Fruit fly (Drosophila melanogaster) whole organism, adult: ENCODE results near the gene lin-28.

ENCODE experiments used
- CG12768 ChIP-seq: fragments of 200-800 bp; sonication (Bioruptor generic); optimal IDR thresholded peaks from 2 replicates; lab custom pipeline; 2017; ENCODE audit warnings: missing biosample characterization, missing genetic modification characterization, mild to moderate bottlenecking, moderate library complexity, missing genetic modification reagents
- CG7101 ChIP-seq: fragments of 200-800 bp; sonication (Bioruptor generic); optimal IDR thresholded peaks from 2 replicates; lab custom pipeline; 2018; ENCODE audit warnings: missing biosample characterization, mild to moderate bottlenecking, missing genetic modification characterization, moderate library complexity

dm6 chr3L:5609493-5609892, 45.0 kb upstream of the lin-28 start:
- TF ChIP-seq CG7101 (tag; lab: Kevin White, UChicago) (no peak), CG12768 (GFP tag; lab: Kevin White, UChicago) (no peak)
